Worm (Caenorhabditis elegans): ENCODE results near the gene his-60.
A peak's percentile ranks its signal among the peaks of the same experiment; 100 is the strongest.

The his-60 gene

ce11 chrIV:7468638-7469037 is 19.2 kb downstream of the his-60 start:
- TF ChIP-seq aly-2 (tag; optimal IDR thresholded peaks at IDR 0.05) (no peak), nhr-84 (tag; optimal IDR thresholded peaks at IDR 0.05) (no peak), nhr-12 (tag; optimal IDR thresholded peaks at IDR 0.05) (no peak), fos-1 (tag; optimal IDR thresholded peaks at IDR 0.05) (no peak), aha-1 (tag; optimal IDR thresholded peaks at IDR 0.05) (no peak), tbx-2 (tag; optimal IDR thresholded peaks at IDR 0.05) (no peak), hlh-17 (GFP tag; optimal IDR thresholded peaks at IDR 0.05; ENCODE audit: borderline replicate concordance) (no peak)

- TF ChIP-seq lsy-2 (tag; optimal IDR thresholded peaks at IDR 0.05) (no peak), efl-3 (GFP tag; optimal IDR thresholded peaks at IDR 0.05) (no peak), jun-1 (tag; optimal IDR thresholded peaks at IDR 0.05) (peak; percentile 55), fkh-4 (tag; optimal IDR thresholded peaks at IDR 0.05; ENCODE audit: borderline replicate concordance) (no peak), elt-2 (tag; optimal IDR thresholded peaks at IDR 0.05) (peak; percentile 46), efl-1 (optimal IDR thresholded peaks at IDR 0.05) (no peak), efl-1 (GFP tag; optimal IDR thresholded peaks at IDR 0.05 in 1 of 2) (peak in 1 of 2 experiments; percentile 33), tlp-1 (tag; optimal IDR thresholded peaks at IDR 0.05) (no peak)
Observed at ce11 chrIV:7467170-7467569, 20.6 kb downstream of the his-60 start.

- no peak for TF ChIP-seq lir-3 (tag; optimal IDR thresholded peaks at IDR 0.05; ENCODE audit: poor library complexity)
- no peak for TF ChIP-seq ceh-90 (tag; optimal IDR thresholded peaks at IDR 0.05)
- TF ChIP-seq ceh-8 (GFP tag; optimal IDR thresholded peaks at IDR 0.05): no peak
- TF ChIP-seq mep-1 (tag; optimal IDR thresholded peaks at IDR 0.05): no peak
- TF ChIP-seq irx-1 (tag; optimal IDR thresholded peaks at IDR 0.05): no peak
- no peak for TF ChIP-seq unc-130 (tag; optimal IDR thresholded peaks at IDR 0.05)
- no peak for TF ChIP-seq zip-4 (GFP tag; optimal IDR thresholded peaks at IDR 0.05)
Observed at ce11 chrIV:7465857-7466256, 21.9 kb downstream of the his-60 start, which contains the start of gene F13B6.3. Gene F13B6.3, minus strand, starts transcription at chrIV:7465957.

- TF ChIP-seq swsn-7 (tag; optimal IDR thresholded peaks at IDR 0.05) (no peak), aly-2 (tag; optimal IDR thresholded peaks at IDR 0.05) (no peak), unc-86 (tag; optimal IDR thresholded peaks at IDR 0.05) (no peak), C34B4.2 (tag; optimal IDR thresholded peaks at IDR 0.05) (no peak), ama-1 (optimal IDR thresholded peaks at IDR 0.05) (no peak), skn-1 (tag; optimal IDR thresholded peaks at IDR 0.05) (no peak), isw-1 (GFP tag; IDR thresholded peaks at IDR 0.05) (no peak)
Observed at ce11 chrIV:7460225-7460624, 27.6 kb downstream of the his-60 start, which contains the start of gene F13B6.2. Gene F13B6.2, minus strand, starts transcription at chrIV:7460325.

ce11 chrIV:7456225-7456624 is 31.6 kb downstream of the his-60 start, which contains the start of gene F13B6.1:
Gene F13B6.1, plus strand, starts transcription at chrIV:7456525.
- TF ChIP-seq grh-1 (GFP tag; IDR thresholded peaks at IDR 0.05) (no peak), nhr-76 (tag; optimal IDR thresholded peaks at IDR 0.05) (no peak), pqm-1 (tag; optimal IDR thresholded peaks at IDR 0.05) (no peak), lin-13 (GFP tag; optimal IDR thresholded peaks at IDR 0.05) (no peak), ztf-4 (tag; optimal IDR thresholded peaks at IDR 0.05) (no peak), efl-3 (GFP tag; optimal IDR thresholded peaks at IDR 0.05) (no peak), C16A3.4 (tag; optimal IDR thresholded peaks at IDR 0.05) (no peak), xbp-1 (tag; optimal IDR thresholded peaks at IDR 0.05) (no peak), nhr-84 (tag; optimal IDR thresholded peaks at IDR 0.05) (no peak), vab-15 (tag; optimal IDR thresholded peaks at IDR 0.05) (no peak), nhr-237 (tag; optimal IDR thresholded peaks at IDR 0.05) (no peak)
